Worm (Caenorhabditis elegans) whole organism, L3 larva: ENCODE data around the gene bcc-1.

Experiments used
- R02D3.7 ChIP-seq: fragments of 150-350 bp; optimal IDR thresholded peaks from 2 replicates; lab custom pipeline; 2014; ENCODE audit warnings: missing biosample characterization, missing genetic modification characterization
- ZK546.5 ChIP-seq: sonication (generic microtip); optimal IDR thresholded peaks from 2 replicates; lab custom pipeline; 2017; ENCODE audit warnings: missing biosample characterization, missing genetic modification characterization
- aly-2 ChIP-seq: fragments of 150-350 bp; optimal IDR thresholded peaks from 2 replicates; lab custom pipeline; 2014; ENCODE audit warnings: missing biosample characterization, missing genetic modification characterization
- ama-1 ChIP-seq: fragments of 150-350 bp; optimal IDR thresholded peaks from 2 replicates; lab custom pipeline; 2018
- ceh-16 ChIP-seq: sonication (generic microtip); optimal IDR thresholded peaks from 2 replicates; lab custom pipeline; 2017; ENCODE audit warnings: missing biosample characterization, missing genetic modification characterization
- ceh-28 ChIP-seq: fragments of 150-350 bp; optimal IDR thresholded peaks from 2 replicates; lab custom pipeline; 2014; ENCODE audit warnings: missing biosample characterization, missing genetic modification reagents, missing genetic modification characterization
- ceh-82 ChIP-seq: fragments of 150-350 bp; optimal IDR thresholded peaks from 2 replicates; lab custom pipeline; 2014; ENCODE audit warnings: missing biosample characterization, missing genetic modification characterization
- ceh-9 ChIP-seq: sonication (generic microtip); optimal IDR thresholded peaks from 2 replicates; lab custom pipeline; 2018; ENCODE audit warnings: missing biosample characterization, missing genetic modification characterization
- daf-12 ChIP-seq: fragments of 150-350 bp; optimal IDR thresholded peaks from 2 replicates; lab custom pipeline; 2014; ENCODE audit warnings: missing biosample characterization, missing genetic modification reagents, missing genetic modification characterization
- egl-27 ChIP-seq: sonication (generic microtip); optimal IDR thresholded peaks from 4 replicates; lab custom pipeline; 2017; ENCODE audit warnings: missing biosample characterization, missing genetic modification reagents, missing genetic modification characterization
- egl-5 ChIP-seq: fragments of 150-350 bp; optimal IDR thresholded peaks from 2 replicates; lab custom pipeline; 2017; ENCODE audit warnings: missing biosample characterization, missing genetic modification reagents, missing genetic modification characterization, inconsistent platforms
- elt-1 ChIP-seq: fragments of 150-350 bp; optimal IDR thresholded peaks from 2 replicates; lab custom pipeline; 2014; ENCODE audit warnings: missing biosample characterization, missing genetic modification characterization
- elt-2 ChIP-seq: sonication (generic microtip); optimal IDR thresholded peaks from 2 replicates; lab custom pipeline; 2016; ENCODE audit warnings: missing genetic modification reagents, mild to moderate bottlenecking, missing genetic modification characterization, missing compliant biosample characterization
- elt-3 ChIP-seq, 3 experiments: fragments of 150-350 bp in 1 of 3; sonication (generic microtip) in 2 of 3; optimal IDR thresholded peaks; 2 replicates in 2 of 3; 4 replicates in 1 of 3; lab custom pipeline; 2014 to 2017; ENCODE audit warnings: missing biosample characterization in 3 of 3, missing genetic modification characterization in 3 of 3
- eor-1 ChIP-seq, 2 experiments: fragments of 150-350 bp; optimal IDR thresholded peaks; 2 replicates each; lab custom pipeline; 2014 to 2018; ENCODE audit warnings: missing biosample characterization in 2 of 2, missing genetic modification characterization in 2 of 2
- fkh-10 ChIP-seq: sonication (generic microtip); optimal IDR thresholded peaks from 2 replicates; lab custom pipeline; 2017; ENCODE audit warnings: missing biosample characterization, missing genetic modification reagents, missing genetic modification characterization
- fkh-2 ChIP-seq: fragments of 150-350 bp; optimal IDR thresholded peaks from 2 replicates; lab custom pipeline; 2014; ENCODE audit warnings: missing biosample characterization, missing genetic modification reagents, missing genetic modification characterization
- fos-1 ChIP-seq: fragments of 150-350 bp; optimal IDR thresholded peaks from 2 replicates; lab custom pipeline; 2014; ENCODE audit warnings: missing biosample characterization, missing genetic modification characterization
- hmg-11 ChIP-seq: sonication (generic microtip); optimal IDR thresholded peaks from 2 replicates; lab custom pipeline; 2016; ENCODE audit warnings: missing genetic modification characterization, missing compliant biosample characterization
- jun-1 ChIP-seq: fragments of 150-350 bp; optimal IDR thresholded peaks from 2 replicates; lab custom pipeline; 2014; ENCODE audit warnings: missing biosample characterization, missing genetic modification reagents, missing genetic modification characterization
- lin-15B ChIP-seq: fragments of 150-350 bp; optimal IDR thresholded peaks from 2 replicates; lab custom pipeline; 2014; ENCODE audit warnings: missing biosample characterization, missing genetic modification characterization
- lin-39 ChIP-seq: fragments of 150-350 bp; optimal IDR thresholded peaks from 2 replicates; lab custom pipeline; 2018; ENCODE audit warnings: missing biosample characterization, missing genetic modification reagents, missing genetic modification characterization
- lsy-12 ChIP-seq: sonication (generic microtip); optimal IDR thresholded peaks from 2 replicates; lab custom pipeline; 2016; ENCODE audit warnings: mild to moderate bottlenecking, missing genetic modification characterization, missing compliant biosample characterization
- mdl-1 ChIP-seq: fragments of 150-350 bp; optimal IDR thresholded peaks from 2 replicates; lab custom pipeline; 2014; ENCODE audit warnings: missing biosample characterization, missing genetic modification characterization
- mml-1 ChIP-seq: fragments of 150-350 bp; sonication (generic microtip); optimal IDR thresholded peaks from 3 replicates; lab custom pipeline; 2014; ENCODE audit warnings: missing biosample characterization, missing genetic modification characterization
- nfya-1 ChIP-seq: sonication (generic microtip); optimal IDR thresholded peaks from 2 replicates; lab custom pipeline; 2017; ENCODE audit warnings: missing genetic modification characterization, mild to moderate bottlenecking, missing compliant biosample characterization, antibody characterized with exemption, moderate library complexity; ENCODE audit not compliant: insufficient read depth
- nhr-11 ChIP-seq: fragments of 150-350 bp; optimal IDR thresholded peaks from 2 replicates; lab custom pipeline; 2014; ENCODE audit warnings: missing biosample characterization, missing genetic modification characterization
- nhr-12 ChIP-seq: fragments of 150-350 bp; optimal IDR thresholded peaks from 2 replicates; lab custom pipeline; 2014; ENCODE audit warnings: missing biosample characterization, missing genetic modification characterization
- nhr-23 ChIP-seq: fragments of 150-350 bp; optimal IDR thresholded peaks from 2 replicates; lab custom pipeline; 2014; ENCODE audit warnings: missing biosample characterization, missing genetic modification reagents, missing genetic modification characterization
- nhr-237 ChIP-seq: fragments of 150-350 bp; optimal IDR thresholded peaks from 2 replicates; lab custom pipeline; 2014; ENCODE audit warnings: missing biosample characterization, missing genetic modification characterization
- nhr-25 ChIP-seq: sonication (generic microtip); optimal IDR thresholded peaks from 2 replicates; lab custom pipeline; 2017; ENCODE audit warnings: missing biosample characterization, missing genetic modification characterization
- nhr-28 ChIP-seq: fragments of 150-350 bp; optimal IDR thresholded peaks from 2 replicates; lab custom pipeline; 2014; ENCODE audit warnings: missing biosample characterization, missing genetic modification characterization
- nhr-43 ChIP-seq: sonication (generic microtip); optimal IDR thresholded peaks from 2 replicates; lab custom pipeline; 2016; ENCODE audit warnings: mild to moderate bottlenecking, missing genetic modification characterization, missing compliant biosample characterization; ENCODE audit not compliant: poor library complexity, severe bottlenecking
- nhr-67 ChIP-seq: fragments of 150-350 bp; optimal IDR thresholded peaks from 2 replicates; lab custom pipeline; 2014; ENCODE audit warnings: missing biosample characterization, missing genetic modification characterization
- nhr-76 ChIP-seq: fragments of 150-350 bp; sonication (generic microtip); optimal IDR thresholded peaks from 5 replicates; lab custom pipeline; 2014; ENCODE audit warnings: missing biosample characterization, missing genetic modification characterization
- nhr-77 ChIP-seq: fragments of 150-350 bp; optimal IDR thresholded peaks from 2 replicates; lab custom pipeline; 2014; ENCODE audit warnings: missing biosample characterization, missing genetic modification characterization
- pha-4 ChIP-seq: fragments of 150-350 bp; optimal IDR thresholded peaks from 2 replicates; lab custom pipeline; 2014; ENCODE audit warnings: missing biosample characterization, missing genetic modification reagents, missing genetic modification characterization
- pqm-1 ChIP-seq: fragments of 150-350 bp; optimal IDR thresholded peaks from 2 replicates; lab custom pipeline; 2017; ENCODE audit warnings: missing biosample characterization, missing genetic modification characterization, inconsistent platforms
- sea-2 ChIP-seq: fragments of 150-350 bp; sonication (generic microtip); optimal IDR thresholded peaks from 4 replicates; lab custom pipeline; 2014; ENCODE audit warnings: missing biosample characterization, missing genetic modification reagents, missing genetic modification characterization
- skn-1 ChIP-seq: fragments of 150-350 bp; optimal IDR thresholded peaks from 2 replicates; lab custom pipeline; 2014; ENCODE audit warnings: missing biosample characterization, missing genetic modification characterization
- snpc-4 ChIP-seq: fragments of 150-350 bp; optimal IDR thresholded peaks from 2 replicates; lab custom pipeline; 2014; ENCODE audit warnings: missing biosample characterization, missing genetic modification characterization
- tbx-2 ChIP-seq: sonication (generic microtip); optimal IDR thresholded peaks from 2 replicates; lab custom pipeline; 2016; ENCODE audit warnings: mild to moderate bottlenecking, missing genetic modification characterization, missing compliant biosample characterization
- unc-39 ChIP-seq: sonication (generic microtip); optimal IDR thresholded peaks from 4 replicates; lab custom pipeline; 2017; ENCODE audit warnings: missing biosample characterization, missing genetic modification characterization
- unc-62 ChIP-seq: fragments of 150-350 bp; sonication (generic microtip); optimal IDR thresholded peaks from 4 replicates; lab custom pipeline; 2014; ENCODE audit warnings: missing biosample characterization, missing genetic modification reagents, missing genetic modification characterization
- zag-1 ChIP-seq: fragments of 150-350 bp; optimal IDR thresholded peaks from 2 replicates; lab custom pipeline; 2014; ENCODE audit warnings: missing biosample characterization, missing genetic modification characterization
- ztf-11 ChIP-seq: fragments of 150-350 bp; optimal IDR thresholded peaks from 2 replicates; lab custom pipeline; 2014; ENCODE audit warnings: missing biosample characterization, missing genetic modification characterization
- ztf-4 ChIP-seq: fragments of 150-350 bp; optimal IDR thresholded peaks from 2 replicates; lab custom pipeline; 2014; ENCODE audit warnings: missing biosample characterization, missing genetic modification characterization

bcc-1 gene

ce11 chrIV:11083609-11084008 is 8.7 kb downstream of the bcc-1 start, which contains the start of gene klc-1:
Gene klc-1 (plus strand): TSS chrIV:11083735.
- TF ChIP-seq aly-2 (tag; lab: Kevin White, UChicago), result no peak
- TF ChIP-seq lsy-12, result no peak
- TF ChIP-seq nhr-76 (tag; lab: Kevin White, UChicago), result no peak
- TF ChIP-seq nhr-28 (tag; lab: Kevin White, UChicago), result no peak
- no peak for TF ChIP-seq ztf-11 (tag; lab: Kevin White, UChicago)
- TF ChIP-seq elt-1 (tag; lab: Kevin White, UChicago), result no peak
- no peak for TF ChIP-seq nhr-12
- TF ChIP-seq fkh-2 (tag; lab: Kevin White, UChicago), result no peak
- TF ChIP-seq ceh-9 (tag; lab: Kevin White, UChicago), result no peak
- no peak for TF ChIP-seq ceh-28 (tag; lab: Kevin White, UChicago)
- TF ChIP-seq snpc-4 (tag; lab: Kevin White, UChicago), result no peak
- no peak for TF ChIP-seq egl-5 (tag; lab: Kevin White, UChicago)
- no peak for TF ChIP-seq nhr-23 (tag; lab: Kevin White, UChicago)
- TF ChIP-seq tbx-2 (tag; lab: Kevin White, UChicago), result no peak
- no peak for TF ChIP-seq ama-1 (lab: Kevin White, UChicago)
- TF ChIP-seq eor-1 (tag; optimal IDR thresholded peaks at IDR 0.05; lab: Kevin White, UChicago), result no peak
- no peak for TF ChIP-seq fos-1 (tag; lab: Kevin White, UChicago)
- no peak for TF ChIP-seq zag-1 (tag; lab: Kevin White, UChicago)

DNA sequence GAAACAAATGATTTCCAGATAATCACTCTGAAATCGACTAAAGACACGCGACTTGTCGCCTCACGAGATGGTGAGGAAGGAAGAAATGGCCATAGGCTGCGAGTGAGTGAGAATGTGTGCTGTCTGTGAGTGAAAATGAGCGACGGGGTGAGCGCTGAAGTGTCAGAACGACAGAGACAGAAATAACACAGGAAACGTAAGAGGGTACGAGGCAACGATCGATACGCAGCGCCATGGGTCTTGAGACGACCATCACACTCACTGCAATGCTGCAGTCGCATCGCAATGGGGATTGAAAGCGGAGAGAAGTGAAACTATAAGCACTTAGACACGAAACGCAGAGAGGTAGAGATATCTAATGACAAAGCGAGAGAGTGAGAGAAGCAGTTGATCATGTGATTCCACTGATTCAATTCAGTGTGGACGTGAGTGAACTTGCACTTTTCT is 9.5 kb downstream of the bcc-1 start:
- TF ChIP-seq pha-4 (tag; lab: Kevin White, UChicago) (peak; percentile 88), nhr-25 (peak; percentile 96), lin-39 (tag; lab: Kevin White, UChicago) (peak; percentile 91), zag-1 (tag; lab: Kevin White, UChicago) (peak; percentile 91), nhr-28 (tag; lab: Kevin White, UChicago) (no peak), hmg-11 (tag; lab: Kevin White, UChicago) (peak; percentile 99), mml-1 (tag; lab: Kevin White, UChicago) (no peak), unc-62 (GFP tag; lab: Kevin White, UChicago) (peak; percentile 90), nhr-76 (tag; lab: Kevin White, UChicago) (peak; percentile 54), ztf-11 (tag; lab: Kevin White, UChicago) (no peak), R02D3.7 (tag; lab: Kevin White, UChicago) (peak; percentile 74), ceh-16 (tag; lab: Kevin White, UChicago) (no peak), elt-1 (tag; lab: Kevin White, UChicago) (peak; percentile 12), eor-1 (tag; optimal IDR thresholded peaks at IDR 0.05; lab: Kevin White, UChicago) (no peak), nfya-1 (peak; percentile 94), sea-2 (GFP tag; lab: Kevin White, UChicago) (peak; percentile 21), ceh-82 (tag; lab: Kevin White, UChicago) (peak; percentile 22), unc-39 (tag; lab: Kevin White, UChicago) (no peak), nhr-237 (tag; lab: Kevin White, UChicago) (no peak), snpc-4 (tag; lab: Kevin White, UChicago) (peak; percentile 55), nhr-23 (tag; lab: Kevin White, UChicago) (peak; percentile 92), aly-2 (tag; lab: Kevin White, UChicago) (no peak), pqm-1 (tag; lab: Kevin White, UChicago) (peak; percentile 41), lin-15B (tag; lab: Kevin White, UChicago) (peak; percentile 83), fkh-10 (GFP tag; lab: Kevin White, UChicago) (peak; percentile 49), elt-2 (tag; lab: Kevin White, UChicago) (peak; percentile 80), elt-3 (tag; optimal IDR thresholded peaks at IDR 0.05; lab: Kevin White, UChicago) (peak in 1 of 3 experiments; percentile 1), mdl-1 (tag; lab: Kevin White, UChicago) (peak; percentile 13), nhr-67 (tag; lab: Kevin White, UChicago) (no peak), jun-1 (tag; lab: Kevin White, UChicago) (peak; percentile 92), nhr-12 (no peak), egl-27 (peak; percentile 91), nhr-11 (tag; lab: Kevin White, UChicago) (peak; percentile 83), ZK546.5 (tag; lab: Kevin White, UChicago) (peak; percentile 16), fkh-2 (tag; lab: Kevin White, UChicago) (peak; percentile 37), ama-1 (lab: Kevin White, UChicago) (peak; percentile 89), skn-1 (tag; lab: Kevin White, UChicago) (peak; percentile 80), ceh-9 (tag; lab: Kevin White, UChicago) (no peak), egl-5 (tag; lab: Kevin White, UChicago) (peak; percentile 96), ztf-4 (tag; lab: Kevin White, UChicago) (peak; percentile 20), nhr-43 (tag; lab: Kevin White, UChicago) (peak; percentile 86), lsy-12 (peak; percentile 88), fos-1 (tag; lab: Kevin White, UChicago) (no peak), daf-12 (tag; lab: Kevin White, UChicago) (no peak), tbx-2 (tag; lab: Kevin White, UChicago) (peak; percentile 86), nhr-77 (peak; percentile 16), ceh-28 (tag; lab: Kevin White, UChicago) (peak; percentile 96)
